Fruit fly (Drosophila melanogaster): ENCODE measurements around the gene Edem1.

Gene Edem1

dm6 chrX:1952898-1953297, 44.3 kb upstream of the Edem1 start (continued):
- 0 out of 2 replicates have a peak, but pooled peaks have one; percentile 9 for TF ChIP-seq dimm (GFP tag; IDR thresholded peaks at IDR 0.05)
- peak; percentile 57; the same call in 1 of the 2 replicates for TF ChIP-seq CG4730 (GFP tag; IDR thresholded peaks at IDR 0.05)
- TF ChIP-seq dysf (GFP tag; IDR thresholded peaks at IDR 0.05): peak; percentile 78
- TF ChIP-seq Bteb2 (GFP tag; optimal IDR thresholded peaks at IDR 0.05): no peak
- peak; percentile 24 for TF ChIP-seq CG7786 (GFP tag; optimal IDR thresholded peaks at IDR 0.05)
- TF ChIP-seq CG9817 (tag; optimal IDR thresholded peaks at IDR 0.05): peak; percentile 65
- TF ChIP-seq Side (GFP tag; optimal IDR thresholded peaks at IDR 0.05): peak; percentile 73
- TF ChIP-seq CG4360 (GFP tag; IDR thresholded peaks at IDR 0.05): no peak
- TF ChIP-seq ind (GFP tag; optimal IDR thresholded peaks at IDR 0.05): peak; percentile 71
- TF ChIP-seq CG8281 (tag; optimal IDR thresholded peaks at IDR 0.05): no peak
- TF ChIP-seq Sox102F (GFP tag; optimal IDR thresholded peaks at IDR 0.05): peak; percentile 35
- TF ChIP-seq CG7839 (tag; optimal IDR thresholded peaks at IDR 0.05): peak; percentile 49
- peak; percentile 78 for TF ChIP-seq ranshi (GFP tag; IDR thresholded peaks at IDR 0.05)
- no peak for TF ChIP-seq CG1832 (GFP tag; optimal IDR thresholded peaks at IDR 0.05)
- no peak for TF ChIP-seq CG10543 (GFP tag; optimal IDR thresholded peaks at IDR 0.05)
- no peak for TF ChIP-seq Tbp (GFP tag; optimal IDR thresholded peaks at IDR 0.05)
- no peak for TF ChIP-seq Lpt (GFP tag; optimal IDR thresholded peaks at IDR 0.05)
- no peak for TF ChIP-seq CG11696 (GFP tag; IDR thresholded peaks at IDR 0.05)
- 0 out of 2 replicates have a peak, but pooled peaks have one; percentile 56 for TF ChIP-seq CG16779 (GFP tag; IDR thresholded peaks at IDR 0.05)
- no peak for TF ChIP-seq ap (GFP tag; IDR thresholded peaks at IDR 0.05)
- TF ChIP-seq schlank (tag; optimal IDR thresholded peaks at IDR 0.05): no peak
- peak; percentile 19 for TF ChIP-seq CG6683 (GFP tag; optimal IDR thresholded peaks at IDR 0.05)
- no peak for TF ChIP-seq Hey (tag; optimal IDR thresholded peaks at IDR 0.05)
- peak; percentile 68 for TF ChIP-seq HLH54F (GFP tag; optimal IDR thresholded peaks at IDR 0.05)
- TF ChIP-seq CG34376 (GFP tag; optimal IDR thresholded peaks at IDR 0.05): no peak
- TF ChIP-seq Rfx (GFP tag; IDR thresholded peaks at IDR 0.05): peak; percentile 93
- TF ChIP-seq CG2199 (GFP tag; IDR thresholded peaks at IDR 0.05): peak; percentile 97
- TF ChIP-seq CG8359 (GFP tag; optimal IDR thresholded peaks at IDR 0.05; ENCODE audit: borderline replicate concordance): no peak
- peak; percentile 38 for TF ChIP-seq CG13424 (tag; optimal IDR thresholded peaks at IDR 0.05)
- peak; percentile 37 for TF ChIP-seq pzg (GFP tag; optimal IDR thresholded peaks at IDR 0.05)
- peak; percentile 83 for TF ChIP-seq CG15696 (tag; optimal IDR thresholded peaks at IDR 0.05)
- TF ChIP-seq BtbVII (GFP tag; optimal IDR thresholded peaks at IDR 0.05): no peak
- peak; percentile 69 for TF ChIP-seq CG17829 (tag; optimal IDR thresholded peaks at IDR 0.05)
- peak; percentile 86 for TF ChIP-seq ken (GFP tag; IDR thresholded peaks at IDR 0.05)
- peak; percentile 37; the same call in 1 of the 2 replicates for TF ChIP-seq esg (GFP tag; conservative IDR thresholded peaks at IDR 0.05)
- TF ChIP-seq CG13624 (GFP tag; optimal IDR thresholded peaks at IDR 0.05): peak; percentile 65
- TF ChIP-seq CG10274 (GFP tag; optimal IDR thresholded peaks at IDR 0.05): peak; percentile 28
- TF ChIP-seq bbx (GFP tag; IDR thresholded peaks at IDR 0.05; ENCODE audit: partially characterized antibody): peak; percentile 53
- TF ChIP-seq nerfin-1 (tag; optimal IDR thresholded peaks at IDR 0.05): peak; percentile 38
- TF ChIP-seq PHDP (tag; optimal IDR thresholded peaks at IDR 0.05): no peak
- TF ChIP-seq CG7271 (tag; optimal IDR thresholded peaks at IDR 0.05): no peak
- no peak for TF ChIP-seq CkIIα-i1 (GFP tag; IDR thresholded peaks at IDR 0.05)
- peak; percentile 40; the same call in 1 of the 3 replicates for TF ChIP-seq CG3726 (GFP tag; IDR thresholded peaks at IDR 0.05)
- TF ChIP-seq tin (GFP tag; optimal IDR thresholded peaks at IDR 0.05): peak; percentile 86
- TF ChIP-seq CTCF (GFP tag; optimal IDR thresholded peaks at IDR 0.05): peak; percentile 99
- no peak for TF ChIP-seq disco-r (GFP tag; optimal IDR thresholded peaks at IDR 0.05)
- peak; percentile 10 for TF ChIP-seq BEAF-32 (GFP tag; optimal IDR thresholded peaks at IDR 0.05)
- peak; percentile 73 to 74 for TF ChIP-seq Pdp1 (GFP tag; optimal IDR thresholded peaks at IDR 0.05)
- peak; percentile 59; the same call in 1 of the 2 replicates for TF ChIP-seq CG13287 (GFP tag; IDR thresholded peaks at IDR 0.05; ENCODE audit: partially characterized antibody)
- no peak for TF ChIP-seq CG11723 (GFP tag; optimal IDR thresholded peaks at IDR 0.05)
- TF ChIP-seq CG17912 (GFP tag; optimal IDR thresholded peaks at IDR 0.05): peak; percentile 56
